Fruit fly (Drosophila melanogaster): Measurements from ENCODE around the gene eIF2beta.

eIF2beta gene

DNA sequence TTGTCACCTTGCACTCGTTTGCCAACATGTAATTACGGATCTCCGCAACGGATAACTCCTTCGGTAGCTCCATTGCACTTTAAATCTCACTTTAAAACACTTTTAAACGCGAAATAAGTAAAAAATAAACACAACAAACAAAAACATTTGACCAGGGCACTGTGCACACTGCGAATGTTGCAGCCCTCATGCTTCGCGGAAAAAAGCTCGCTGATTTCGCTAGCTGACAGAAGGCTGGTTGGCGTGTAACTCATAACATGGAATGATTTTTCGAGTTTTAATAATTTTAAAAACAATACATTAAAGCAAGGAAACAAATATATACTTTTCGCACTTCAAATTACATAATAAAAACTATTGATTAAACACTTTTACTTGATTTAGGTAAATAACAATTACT is 45.8 kb upstream of the eIF2beta start, which contains the start of gene sowah (continued):
- TF ChIP-seq Hsf (GFP tag; optimal IDR thresholded peaks at IDR 0.05) (peak; percentile 53), peb (GFP tag; IDR thresholded peaks at IDR 0.05) (no peak), stc (GFP tag; IDR thresholded peaks at IDR 0.05) (no peak), exex (tag; optimal IDR thresholded peaks at IDR 0.05) (no peak), CG6654 (GFP tag; optimal IDR thresholded peaks at IDR 0.05) (no peak), CG5953 (GFP tag; IDR thresholded peaks at IDR 0.05) (no peak), CG18764 (GFP tag; optimal IDR thresholded peaks at IDR 0.05) (peak; percentile 30), CG7987 (GFP tag; optimal IDR thresholded peaks at IDR 0.05) (peak; percentile 43), Eip74EF (GFP tag; optimal IDR thresholded peaks at IDR 0.05) (no peak), nom (GFP tag; optimal IDR thresholded peaks at IDR 0.05) (no peak), hbn (GFP tag; IDR thresholded peaks at IDR 0.05; ENCODE audit: partially characterized antibody) (no peak), ato (GFP tag; IDR thresholded peaks at IDR 0.05; ENCODE audit: partially characterized antibody) (peak; percentile 48; the same call in 1 of the 2 replicates), ac (GFP tag; optimal IDR thresholded peaks at IDR 0.05) (no peak), CG11695 (GFP tag; IDR thresholded peaks at IDR 0.05) (no peak), CG8290 (GFP tag; optimal IDR thresholded peaks at IDR 0.05) (peak; percentile 71), CG8290 (tag; optimal IDR thresholded peaks at IDR 0.05) (peak in 1 of 2 experiments; percentile 81), CG10321 (GFP tag; IDR thresholded peaks at IDR 0.05) (no peak), CG32772 (GFP tag; IDR thresholded peaks at IDR 0.05) (peak; percentile 47; the same call in 1 of the 2 replicates), Taf1 (GFP tag; IDR thresholded peaks at IDR 0.05) (no peak), CG10431 (GFP tag; optimal IDR thresholded peaks at IDR 0.05) (no peak), eyg (GFP tag; optimal IDR thresholded peaks at IDR 0.05) (no peak), twi (tag; optimal IDR thresholded peaks at IDR 0.05) (peak; percentile 45), CG31441 (GFP tag; IDR thresholded peaks at IDR 0.05) (peak; percentile 50), sisA (GFP tag; IDR thresholded peaks at IDR 0.05) (no peak; the same call in 1 of the 2 replicates), CG6689 (GFP tag; IDR thresholded peaks at IDR 0.05) (peak; percentile 37; the same call in 1 of the 2 replicates), vfl (GFP tag; optimal IDR thresholded peaks at IDR 0.05) (peak; percentile 30), CG12769 (tag; optimal IDR thresholded peaks at IDR 0.05) (peak; percentile 35), Dad (GFP tag; optimal IDR thresholded peaks at IDR 0.05) (peak; percentile 19), Mes4 (GFP tag; optimal IDR thresholded peaks at IDR 0.05) (no peak), CG4282 (GFP tag; optimal IDR thresholded peaks at IDR 0.05) (no peak), zf30C (GFP tag; optimal IDR thresholded peaks at IDR 0.05) (peak; percentile 35), tx (GFP tag; optimal IDR thresholded peaks at IDR 0.05) (no peak), CG15601 (tag; optimal IDR thresholded peaks at IDR 0.05) (peak; percentile 28), CG15479 (GFP tag; optimal IDR thresholded peaks at IDR 0.05) (no peak), Hr3 (GFP tag; optimal IDR thresholded peaks at IDR 0.05) (peak; percentile 24), CG16813 (GFP tag; IDR thresholded peaks at IDR 0.05; ENCODE audit: partially characterized antibody) (no peak; the same call in 2 of the 3 replicates), fd3F (GFP tag; optimal IDR thresholded peaks at IDR 0.05) (no peak), CG15514 (GFP tag; optimal IDR thresholded peaks at IDR 0.05) (peak; percentile 70), seq (GFP tag; IDR thresholded peaks at IDR 0.05) (no peak), CG17186 (GFP tag; optimal IDR thresholded peaks at IDR 0.05) (peak; percentile 64), sqz (GFP tag; optimal IDR thresholded peaks at IDR 0.05) (peak; percentile 24), Bgb (GFP tag; IDR thresholded peaks at IDR 0.05; ENCODE audit: partially characterized antibody) (peak; percentile 25; the same call in 1 of the 2 replicates), ind (GFP tag; optimal IDR thresholded peaks at IDR 0.05) (peak; percentile 30), pita (GFP tag; optimal IDR thresholded peaks at IDR 0.05) (no peak), CG10267 (tag; optimal IDR thresholded peaks at IDR 0.05) (peak; percentile 58), CG6683 (GFP tag; optimal IDR thresholded peaks at IDR 0.05) (no peak), Bteb2 (GFP tag; optimal IDR thresholded peaks at IDR 0.05) (peak; percentile 11), HmgD (GFP tag; optimal IDR thresholded peaks at IDR 0.05) (peak; percentile 94), Sox102F (GFP tag; optimal IDR thresholded peaks at IDR 0.05) (peak; percentile 21), CG34376 (GFP tag; optimal IDR thresholded peaks at IDR 0.05) (no peak), Jarid2 (GFP tag; optimal IDR thresholded peaks at IDR 0.05) (peak; percentile 80)
